Worm (Caenorhabditis elegans): ENCODE data around the gene col-77.

The col-77 gene

ce11 chrII:8386897-8387296 lies 27.7 kb upstream of the col-77 start (continued):
- TF ChIP-seq dve-1 (tag; optimal IDR thresholded peaks at IDR 0.05; ENCODE audit: insufficient read depth) (peak; percentile 32), nhr-41 (GFP tag; IDR thresholded peaks at IDR 0.05) (no peak), mes-2 (tag; optimal IDR thresholded peaks at IDR 0.05; ENCODE audit: poor library complexity, severe bottlenecking) (no peak), nhr-28 (tag; optimal IDR thresholded peaks at IDR 0.05) (peak; percentile 74), daf-19 (GFP tag; conservative IDR thresholded peaks at IDR 0.05) (no peak), dmd-8 (GFP tag; IDR thresholded peaks at IDR 0.05) (no peak), nhr-42 (GFP tag; IDR thresholded peaks at IDR 0.05) (no peak), mxl-2 (GFP tag; conservative IDR thresholded peaks at IDR 0.05) (no peak), nhr-48 (tag; optimal IDR thresholded peaks at IDR 0.05) (peak; percentile 25), lir-3 (tag; optimal IDR thresholded peaks at IDR 0.05) (no peak), nhr-11 (tag; optimal IDR thresholded peaks at IDR 0.05) (no peak)

ce11 chrII:8385561-8385960 lies 26.4 kb upstream of the col-77 start:
- no peak for TF ChIP-seq zag-1 (tag; optimal IDR thresholded peaks at IDR 0.05)
- no peak for TF ChIP-seq unc-62 (GFP tag; optimal IDR thresholded peaks at IDR 0.05 in 1 of 2)
- no peak for TF ChIP-seq unc-62 (tag; optimal IDR thresholded peaks at IDR 0.05)
- TF ChIP-seq tra-1 (GFP tag; IDR thresholded peaks at IDR 0.05): no peak
- TF ChIP-seq saeg-2 (GFP tag; IDR thresholded peaks at IDR 0.05): no peak
- no peak for TF ChIP-seq F26F4.8 (GFP tag; conservative IDR thresholded peaks at IDR 0.05)
- no peak for TF ChIP-seq daf-8 (GFP tag; IDR thresholded peaks at IDR 0.05)
- no peak for TF ChIP-seq lin-1 (GFP tag; IDR thresholded peaks at IDR 0.05)
- no peak for TF ChIP-seq nhr-41 (GFP tag; IDR thresholded peaks at IDR 0.05)
- no peak for TF ChIP-seq aha-1 (tag)
- TF ChIP-seq set-16 (GFP tag; IDR thresholded peaks at IDR 0.05): no peak
- TF ChIP-seq tag-97 (GFP tag; IDR thresholded peaks at IDR 0.05): no peak
- peak; percentile 29 for TF ChIP-seq nhr-28 (tag; optimal IDR thresholded peaks at IDR 0.05)
- TF ChIP-seq zfp-2 (tag; optimal IDR thresholded peaks at IDR 0.05): no peak
- TF ChIP-seq mep-1 (tag; optimal IDR thresholded peaks at IDR 0.05): no peak
- peak; percentile 18 for TF ChIP-seq pqm-1 (tag; optimal IDR thresholded peaks at IDR 0.05)
- no peak for TF ChIP-seq spr-3 (GFP tag; optimal IDR thresholded peaks at IDR 0.05)
- no peak for TF ChIP-seq ceh-20 (GFP tag; IDR thresholded peaks at IDR 0.05)
- peak in 1 of 2 experiments; percentile 56 for TF ChIP-seq lsy-2 (tag; optimal IDR thresholded peaks at IDR 0.05)
- TF ChIP-seq F44E2.7 (GFP tag; IDR thresholded peaks at IDR 0.05): no peak
- TF ChIP-seq ceh-28 (tag; optimal IDR thresholded peaks at IDR 0.05): no peak

DNA sequence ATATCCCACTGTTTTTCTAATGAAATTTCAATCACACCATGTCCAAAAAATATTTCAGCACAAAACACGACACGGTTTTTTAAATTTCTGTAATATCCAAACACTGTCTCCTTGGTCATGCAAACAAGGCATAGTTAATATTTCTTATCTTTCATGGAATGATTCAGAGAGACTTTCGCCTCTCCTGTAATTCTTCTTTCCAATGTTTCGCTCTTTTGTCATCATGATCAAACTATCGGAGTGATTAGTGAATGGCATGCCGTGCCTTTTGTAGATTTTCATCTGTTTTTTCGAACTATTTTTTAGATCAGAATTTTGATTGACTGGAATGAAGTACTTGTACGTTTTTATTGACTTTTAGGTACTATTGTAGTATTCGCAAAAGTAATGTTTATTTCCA lies 25.2 kb upstream of the col-77 start:
- TF ChIP-seq nhr-77 (tag; optimal IDR thresholded peaks at IDR 0.05) (peak; percentile 65), fkh-10 (GFP tag; optimal IDR thresholded peaks at IDR 0.05) (no peak), nhr-28 (tag; optimal IDR thresholded peaks at IDR 0.05) (peak; percentile 76), sdz-12 (GFP tag; optimal IDR thresholded peaks at IDR 0.05) (no peak), T20F7.1 (GFP tag; optimal IDR thresholded peaks at IDR 0.05) (no peak), dmd-6 (GFP tag; IDR thresholded peaks at IDR 0.05) (peak; percentile 88), saeg-2 (GFP tag; IDR thresholded peaks at IDR 0.05) (no peak), aly-2 (tag; optimal IDR thresholded peaks at IDR 0.05) (no peak), lsy-2 (tag; optimal IDR thresholded peaks at IDR 0.05) (peak in 1 of 2 experiments; percentile 25), dmd-8 (GFP tag; IDR thresholded peaks at IDR 0.05) (no peak), egl-27 (tag; optimal IDR thresholded peaks at IDR 0.05) (no peak), aha-1 (tag) (peak; percentile 72), egl-43 (GFP tag; IDR thresholded peaks at IDR 0.05) (no peak), mdl-1 (tag; optimal IDR thresholded peaks at IDR 0.05) (peak in 1 of 2 experiments; percentile 19), nhr-25 (tag; optimal IDR thresholded peaks at IDR 0.05; ENCODE audit: borderline replicate concordance, insufficient read depth) (no peak), gei-8 (GFP tag; optimal IDR thresholded peaks at IDR 0.05) (no peak), T26A8.4 (GFP tag; IDR thresholded peaks at IDR 0.05) (no peak), hlh-11 (tag; optimal IDR thresholded peaks at IDR 0.05) (peak; percentile 78), daf-8 (GFP tag; IDR thresholded peaks at IDR 0.05) (no peak), tra-1 (GFP tag; IDR thresholded peaks at IDR 0.05) (peak; percentile 25; the same call in 1 of the 2 replicates), duxl-1 (tag; optimal IDR thresholded peaks at IDR 0.05; ENCODE audit: poor library complexity) (no peak), pqm-1 (tag; optimal IDR thresholded peaks at IDR 0.05) (peak; percentile 81), madf-5 (GFP tag; IDR thresholded peaks at IDR 0.05) (no peak), Y105C5A.15 (GFP tag; IDR thresholded peaks at IDR 0.05) (no peak), mes-2 (tag; optimal IDR thresholded peaks at IDR 0.05; ENCODE audit: poor library complexity, severe bottlenecking) (peak; percentile 44), hlh-30 (tag; optimal IDR thresholded peaks at IDR 0.05; ENCODE audit: insufficient read depth) (peak; percentile 34), nhr-48 (tag; optimal IDR thresholded peaks at IDR 0.05) (peak; percentile 37), nhr-102 (tag; optimal IDR thresholded peaks at IDR 0.05) (peak; percentile 43)

All from whole organism, L4 larva.